Worm (Caenorhabditis elegans) whole organism, L2 larva: ENCODE measurements around the gene mif-2.

ENCODE experiments used
- C34F6.9 ChIP-seq: fragments of 150-350 bp; optimal IDR thresholded peaks from 2 replicates; lab custom pipeline; 2014; ENCODE audit warnings: missing biosample characterization, missing genetic modification characterization
- F13H6.1 ChIP-seq: sonication (generic microtip); optimal IDR thresholded peaks from 2 replicates; lab custom pipeline; 2016; ENCODE audit warnings: missing genetic modification characterization, missing compliant biosample characterization
- R02D3.7 ChIP-seq: fragments of 150-350 bp; optimal IDR thresholded peaks from 2 replicates; lab custom pipeline; 2014; ENCODE audit warnings: missing biosample characterization, missing genetic modification characterization
- Y55F3AM.14 ChIP-seq: fragments of 200-800 bp; sonication (Bioruptor generic); optimal IDR thresholded peaks from 2 replicates; lab custom pipeline; 2018; ENCODE audit warnings: mild to moderate bottlenecking, missing genetic modification characterization, missing compliant biosample characterization
- aly-2 ChIP-seq: fragments of 150-350 bp; optimal IDR thresholded peaks from 2 replicates; lab custom pipeline; 2014; ENCODE audit warnings: missing biosample characterization, missing genetic modification characterization
- ama-1 ChIP-seq: fragments of 150-350 bp; optimal IDR thresholded peaks from 2 replicates; lab custom pipeline; 2018; ENCODE audit warnings: inconsistent platforms
- crh-2 ChIP-seq: sonication (generic microtip); optimal IDR thresholded peaks from 2 replicates; lab custom pipeline; 2017; ENCODE audit warnings: missing biosample characterization, missing genetic modification characterization
- dmd-4 ChIP-seq: sonication (generic microtip); optimal IDR thresholded peaks from 2 replicates; lab custom pipeline; 2017; ENCODE audit warnings: missing biosample characterization, missing genetic modification characterization
- elt-1 ChIP-seq: fragments of 150-350 bp; optimal IDR thresholded peaks from 2 replicates; lab custom pipeline; 2014; ENCODE audit warnings: missing biosample characterization, missing genetic modification characterization
- elt-3 ChIP-seq: sonication (generic microtip); optimal IDR thresholded peaks from 2 replicates; lab custom pipeline; 2017; ENCODE audit warnings: missing biosample characterization, missing genetic modification characterization
- fos-1 ChIP-seq: fragments of 150-350 bp; optimal IDR thresholded peaks from 2 replicates; lab custom pipeline; 2014; ENCODE audit warnings: missing biosample characterization, missing genetic modification characterization
- gmeb-1 ChIP-seq: fragments of 150-350 bp; optimal IDR thresholded peaks from 2 replicates; lab custom pipeline; 2014; ENCODE audit warnings: missing biosample characterization, missing genetic modification characterization
- lin-11 ChIP-seq: fragments of 150-350 bp; sonication (generic microtip); optimal IDR thresholded peaks from 2 replicates; lab custom pipeline; 2014; ENCODE audit warnings: missing biosample characterization, missing genetic modification characterization, inconsistent platforms, mixed read lengths
- lin-13 ChIP-seq: fragments of 150-350 bp; optimal IDR thresholded peaks from 2 replicates; lab custom pipeline; 2014; ENCODE audit warnings: missing biosample characterization, missing genetic modification reagents, missing genetic modification characterization
- lin-39 ChIP-seq: fragments of 150-350 bp; optimal IDR thresholded peaks from 2 replicates; lab custom pipeline; 2014; ENCODE audit warnings: missing biosample characterization, missing genetic modification reagents, missing genetic modification characterization
- mab-5 ChIP-seq: fragments of 150-350 bp; optimal IDR thresholded peaks from 2 replicates; lab custom pipeline; 2014; ENCODE audit warnings: missing biosample characterization, missing genetic modification characterization
- mbf-1 ChIP-seq: sonication (generic microtip); optimal IDR thresholded peaks from 2 replicates; lab custom pipeline; 2017; ENCODE audit warnings: missing biosample characterization, missing genetic modification characterization
- peb-1 ChIP-seq: fragments of 150-350 bp; optimal IDR thresholded peaks from 2 replicates; lab custom pipeline; 2014; ENCODE audit warnings: missing biosample characterization, missing genetic modification characterization
- sem-4 ChIP-seq: fragments of 150-350 bp; optimal IDR thresholded peaks from 2 replicates; lab custom pipeline; 2014; ENCODE audit warnings: missing biosample characterization, missing genetic modification reagents, missing genetic modification characterization
- sma-3 ChIP-seq: sonication (generic microtip); optimal IDR thresholded peaks from 2 replicates; lab custom pipeline; 2016; ENCODE audit warnings: missing genetic modification reagents, missing genetic modification characterization, missing compliant biosample characterization
- snpc-4 ChIP-seq: fragments of 150-350 bp; optimal IDR thresholded peaks from 2 replicates; lab custom pipeline; 2014; ENCODE audit warnings: missing biosample characterization, missing genetic modification characterization
- unc-39 ChIP-seq: fragments of 150-350 bp; optimal IDR thresholded peaks from 2 replicates; lab custom pipeline; 2014; ENCODE audit warnings: missing biosample characterization, missing genetic modification characterization
- unc-62 ChIP-seq: fragments of 150-350 bp; optimal IDR thresholded peaks from 2 replicates; lab custom pipeline; 2014; ENCODE audit warnings: missing biosample characterization, missing genetic modification reagents, missing genetic modification characterization

mif-2 gene

DNA sequence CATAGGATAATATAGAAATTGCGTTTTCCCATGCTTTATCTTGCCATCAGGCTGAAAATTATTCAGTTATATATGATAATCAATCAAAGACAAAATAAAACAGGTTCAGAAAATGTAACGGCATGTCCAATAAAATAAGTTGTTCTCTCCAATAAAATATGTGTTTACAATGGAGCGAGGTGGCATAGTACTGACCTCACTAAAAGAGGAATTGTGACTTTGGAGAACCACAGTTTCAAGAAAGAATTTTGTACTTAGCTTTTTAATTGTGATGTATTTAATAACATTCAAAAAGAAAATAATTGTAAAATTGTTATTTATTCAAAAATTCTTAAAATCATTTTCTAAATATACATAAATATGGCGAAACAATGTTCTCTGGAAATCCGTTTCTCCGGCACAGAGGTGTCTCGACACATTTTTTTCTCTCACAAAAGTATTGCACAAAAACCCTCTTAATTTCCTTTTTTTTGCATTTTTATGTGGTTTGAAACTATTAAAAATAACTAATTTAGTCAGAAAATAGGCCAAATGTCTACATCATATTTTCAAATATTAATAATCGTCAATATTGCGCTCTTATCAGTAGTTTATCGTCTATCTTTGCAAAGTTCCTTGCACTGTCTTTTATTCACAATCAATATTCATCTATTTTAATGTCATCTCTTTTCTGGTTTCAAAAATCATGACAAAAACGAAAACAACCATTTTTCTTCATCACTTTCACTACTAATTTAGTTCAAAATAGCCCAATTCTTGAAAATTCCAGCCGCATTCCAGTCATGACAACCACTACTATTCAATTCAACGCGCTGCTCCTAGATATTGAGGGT, 44.8 kb downstream of the mif-2 start, which contains the start of the genes aman-2 and F58H1.3 (continued):
- TF ChIP-seq sem-4 = no peak
- no peak for TF ChIP-seq mab-5 (tag; lab: Kevin White, UChicago)
- TF ChIP-seq elt-1 = no peak
- no peak for TF ChIP-seq elt-3 (tag; lab: Kevin White, UChicago)
- TF ChIP-seq crh-2 (tag; lab: Kevin White, UChicago) = peak; percentile 26
- no peak for TF ChIP-seq F13H6.1 (tag; lab: Kevin White, UChicago)
- no peak for TF ChIP-seq unc-39 (tag; lab: Kevin White, UChicago)
- TF ChIP-seq peb-1 (tag; lab: Kevin White, UChicago) = no peak
- TF ChIP-seq unc-62 (GFP tag; lab: Kevin White, UChicago) = no peak
- no peak for TF ChIP-seq R02D3.7 (tag; lab: Kevin White, UChicago)
- TF ChIP-seq mbf-1 (tag; lab: Kevin White, UChicago) = no peak
- TF ChIP-seq snpc-4 (tag; lab: Kevin White, UChicago) = peak; percentile 11
- no peak for TF ChIP-seq ama-1 (lab: Kevin White, UChicago)
- TF ChIP-seq sma-3 = peak; percentile 60

DNA sequence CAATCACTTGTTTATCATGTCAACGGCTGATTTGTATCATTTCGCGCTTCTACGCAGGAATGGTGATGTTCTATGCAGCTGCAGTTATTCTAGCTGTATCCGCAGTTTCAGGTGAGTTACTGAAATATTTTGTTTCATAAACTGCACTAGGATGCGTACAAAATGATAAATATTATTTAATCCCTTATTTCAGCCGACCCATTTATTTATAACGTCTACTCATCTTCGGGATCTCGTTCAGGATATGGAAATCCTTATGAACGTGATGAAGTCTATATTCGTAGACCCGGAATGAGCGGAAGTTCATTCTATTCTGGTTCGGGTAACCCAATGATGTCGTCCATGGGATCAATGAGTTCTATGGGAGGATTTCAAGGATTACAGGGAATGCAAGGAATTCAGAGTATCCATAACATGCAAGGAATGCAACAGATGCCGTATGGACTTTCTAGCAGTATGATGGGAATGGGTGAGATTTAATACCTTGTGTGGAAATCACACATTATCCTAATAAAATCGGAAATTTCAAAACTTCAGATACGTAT, 49.1 kb downstream of the mif-2 start, which contains the start of gene F58H1.2:
Gene F58H1.2 (plus strand): TSS at position 51 of the 545 bp plus-strand sequence.
- no peak for TF ChIP-seq dmd-4 (tag; lab: Kevin White, UChicago)
- TF ChIP-seq elt-1 = no peak
- TF ChIP-seq lin-39 (tag; lab: Kevin White, UChicago) = no peak
- TF ChIP-seq Y55F3AM.14 (GFP tag; lab: Kevin White, UChicago) = no peak
- TF ChIP-seq lin-13 (GFP tag; lab: Kevin White, UChicago) = no peak
- no peak for TF ChIP-seq aly-2 (tag; lab: Kevin White, UChicago)
- no peak for TF ChIP-seq C34F6.9
- no peak for TF ChIP-seq elt-3 (tag; lab: Kevin White, UChicago)
- no peak for TF ChIP-seq lin-11 (tag; lab: Kevin White, UChicago)
- no peak for TF ChIP-seq fos-1 (tag; lab: Kevin White, UChicago)

DNA sequence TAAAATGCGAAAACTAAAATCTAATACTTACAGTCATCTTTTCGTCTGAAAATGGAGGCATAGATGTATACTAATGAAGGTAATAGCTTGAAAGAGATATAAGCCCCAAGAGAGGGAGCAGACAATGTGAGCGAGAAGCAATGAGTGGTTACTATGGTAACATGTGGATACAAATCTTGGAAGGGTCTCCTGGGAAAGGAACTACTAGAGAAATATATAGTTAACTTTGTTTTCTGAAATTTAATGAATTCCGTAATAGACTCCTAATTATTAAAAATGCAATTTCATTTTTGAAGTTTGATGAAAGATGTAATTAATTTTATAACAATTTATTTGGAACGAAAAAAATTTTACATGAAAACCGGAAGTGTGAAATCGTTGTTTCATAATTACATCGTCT, 50.9 kb downstream of the mif-2 start, which contains the start of gene osm-6:
Gene osm-6 (minus strand): TSS at position 101 of the 400 bp plus-strand sequence.
- TF ChIP-seq aly-2 (tag; lab: Kevin White, UChicago) = no peak
- TF ChIP-seq fos-1 (tag; lab: Kevin White, UChicago) = no peak
- TF ChIP-seq gmeb-1 (tag; lab: Kevin White, UChicago) = no peak
